Worm (Caenorhabditis elegans) whole organism, young adult: Measurements from ENCODE around the gene srz-83.
A peak's percentile ranks its signal among the peaks of the same experiment; 100 is the strongest.

Experiments used
- B0019.2 ChIP-seq: fragments of 200-800 bp; sonication (Bioruptor generic); conservative IDR thresholded peaks from 2 replicates; pipeline ENCODE4 v1.3.6; 2022; ENCODE audit warnings: missing genetic modification reagents, missing genetic modification characterization, missing compliant biosample characterization
- B0336.3 ChIP-seq: fragments of 200-800 bp; sonication (Bioruptor generic); IDR thresholded peaks from 2 replicates; pipeline ENCODE4 v1.3.6; 2022; ENCODE audit warnings: missing genetic modification characterization, missing compliant biosample characterization
- F22D6.2 ChIP-seq: sonication (generic microtip); optimal IDR thresholded peaks from 2 replicates; lab custom pipeline; 2016; ENCODE audit warnings: mild to moderate bottlenecking, missing genetic modification characterization, missing compliant biosample characterization
- F37B4.10 ChIP-seq: fragments of 200-800 bp; sonication (Bioruptor generic); IDR thresholded peaks from 2 replicates; pipeline ENCODE4 v1.3.6; 2022; ENCODE audit warnings: missing genetic modification characterization, missing compliant biosample characterization
- F39B2.1 ChIP-seq: fragments of 200-800 bp; sonication (Bioruptor generic); IDR thresholded peaks from 2 replicates; pipeline ENCODE4 v1.3.6; 2022; ENCODE audit warnings: missing genetic modification reagents, missing genetic modification characterization, missing compliant biosample characterization
- F52B5.7 ChIP-seq: sonication (generic microtip); optimal IDR thresholded peaks from 2 replicates; lab custom pipeline; 2016; ENCODE audit warnings: mild to moderate bottlenecking, missing genetic modification characterization, missing compliant biosample characterization
- F57A8.1 ChIP-seq: fragments of 200-800 bp; sonication (Bioruptor generic); optimal IDR thresholded peaks from 2 replicates; lab custom pipeline; 2018; ENCODE audit warnings: mild to moderate bottlenecking, missing genetic modification characterization, moderate library complexity, missing compliant biosample characterization
- Y53G8AR.9 ChIP-seq: fragments of 200-800 bp; sonication (Bioruptor generic); conservative IDR thresholded peaks from 2 replicates; pipeline ENCODE4 v1.3.6; 2022; ENCODE audit warnings: missing genetic modification reagents, missing genetic modification characterization, missing compliant biosample characterization
- Y67H2A.10 ChIP-seq: fragments of 200-800 bp; sonication (Bioruptor generic); conservative IDR thresholded peaks from 2 replicates; pipeline ENCODE4 v1.3.6; 2022; ENCODE audit warnings: missing genetic modification reagents, missing genetic modification characterization, missing compliant biosample characterization
- ama-1 ChIP-seq, 3 experiments: fragments of 150-350 bp in 1 of 3; sonication (generic microtip) in 2 of 3; optimal IDR thresholded peaks; 2 replicates each; lab custom pipeline; 2014 to 2018; ENCODE audit warnings: missing biosample characterization in 2 of 3, missing genetic modification characterization in 2 of 3, missing genetic modification reagents in 2 of 3
- aptf-2 ChIP-seq: fragments of 200-800 bp; sonication (Bioruptor generic); conservative IDR thresholded peaks from 2 replicates; pipeline ENCODE4 v1.3.6; 2022; ENCODE audit warnings: missing genetic modification reagents, missing genetic modification characterization, missing compliant biosample characterization
- aptf-3 ChIP-seq: fragments of 200-800 bp; sonication (Bioruptor generic); IDR thresholded peaks from 2 replicates; pipeline ENCODE4 v1.3.6; 2022; ENCODE audit warnings: missing genetic modification characterization, missing compliant biosample characterization
- bed-2 ChIP-seq: fragments of 200-800 bp; sonication (Bioruptor generic); IDR thresholded peaks from 2 replicates; pipeline ENCODE4 v1.3.6; 2022; ENCODE audit warnings: missing genetic modification reagents, missing genetic modification characterization, missing compliant biosample characterization
- ccch-3 ChIP-seq: fragments of 200-800 bp; sonication (Bioruptor generic); optimal IDR thresholded peaks from 2 replicates; lab custom pipeline; 2018; ENCODE audit warnings: mild to moderate bottlenecking, missing genetic modification characterization, missing compliant biosample characterization
- ceh-100 ChIP-seq: fragments of 200-800 bp; sonication (Bioruptor generic); IDR thresholded peaks from 2 replicates; pipeline ENCODE4 v1.3.6; 2022; ENCODE audit warnings: missing genetic modification reagents, missing genetic modification characterization, missing compliant biosample characterization
- ceh-40 ChIP-seq: fragments of 200-800 bp; sonication (Bioruptor generic); IDR thresholded peaks from 2 replicates; pipeline ENCODE4 v1.3.6; 2022; ENCODE audit warnings: missing genetic modification characterization, missing compliant biosample characterization
- ceh-79 ChIP-seq: sonication (generic microtip); optimal IDR thresholded peaks from 2 replicates; lab custom pipeline; 2017; ENCODE audit warnings: mild to moderate bottlenecking, missing genetic modification characterization, missing compliant biosample characterization
- dpl-1 ChIP-seq: fragments of 150-350 bp; optimal IDR thresholded peaks from 2 replicates; lab custom pipeline; 2014; ENCODE audit warnings: missing biosample characterization, missing genetic modification reagents, missing genetic modification characterization
- efl-1 ChIP-seq: fragments of 150-350 bp; optimal IDR thresholded peaks from 2 replicates; lab custom pipeline; 2014; ENCODE audit warnings: missing biosample characterization, missing genetic modification reagents, missing genetic modification characterization
- egrh-3 ChIP-seq: fragments of 200-800 bp; sonication (Bioruptor generic); IDR thresholded peaks from 2 replicates; pipeline ENCODE4 v1.3.6; 2022; ENCODE audit warnings: missing genetic modification reagents, missing genetic modification characterization, missing compliant biosample characterization
- ekl-4 ChIP-seq: fragments of 200-800 bp; sonication (Bioruptor generic); IDR thresholded peaks from 2 replicates; pipeline ENCODE4 v1.3.6; 2022; ENCODE audit warnings: missing genetic modification reagents, missing genetic modification characterization, missing compliant biosample characterization
- fkh-3 ChIP-seq: sonication (generic microtip); optimal IDR thresholded peaks from 2 replicates; lab custom pipeline; 2016; ENCODE audit warnings: mild to moderate bottlenecking, missing genetic modification characterization, missing compliant biosample characterization
- hlh-12 ChIP-seq: sonication (generic microtip); optimal IDR thresholded peaks from 2 replicates; lab custom pipeline; 2016; ENCODE audit warnings: missing genetic modification characterization, missing compliant biosample characterization
- hlh-26 ChIP-seq: fragments of 200-800 bp; sonication (Bioruptor generic); conservative IDR thresholded peaks from 2 replicates; pipeline ENCODE4 v1.3.6; 2022; ENCODE audit warnings: missing genetic modification reagents, missing genetic modification characterization, missing compliant biosample characterization
- hmg-1.2 ChIP-seq: fragments of 200-800 bp; sonication (Bioruptor generic); IDR thresholded peaks from 2 replicates; pipeline ENCODE4 v1.3.6; 2022; ENCODE audit warnings: missing genetic modification reagents, missing genetic modification characterization, missing compliant biosample characterization
- hrde-1 ChIP-seq: sonication (generic microtip); optimal IDR thresholded peaks from 2 replicates; lab custom pipeline; 2016; ENCODE audit warnings: missing genetic modification characterization, mild to moderate bottlenecking, missing compliant biosample characterization, moderate library complexity, missing genotype, missing genetic modification reagents, borderline replicate concordance
- hsf-1 ChIP-seq: fragments of 200-800 bp; sonication (Bioruptor generic); IDR thresholded peaks from 2 replicates; pipeline ENCODE4 v1.3.6; 2022; ENCODE audit warnings: missing genetic modification reagents, missing genetic modification characterization, missing compliant biosample characterization
- lag-1 ChIP-seq: fragments of 200-800 bp; sonication (Bioruptor generic); IDR thresholded peaks from 2 replicates; pipeline ENCODE4 v1.3.6; 2022; ENCODE audit warnings: missing genetic modification reagents, missing genetic modification characterization, missing compliant biosample characterization
- let-526 ChIP-seq: fragments of 200-800 bp; sonication (Bioruptor generic); IDR thresholded peaks from 2 replicates; pipeline ENCODE4 v1.3.6; 2022; ENCODE audit warnings: missing genetic modification reagents, missing genetic modification characterization, missing compliant biosample characterization
- let-607 ChIP-seq, 2 experiments: fragments of 200-800 bp in 1 of 2; sonication (Bioruptor generic) in 1 of 2; sonication (generic microtip) in 1 of 2; optimal IDR thresholded peaks; 2 replicates each; lab custom pipeline; 2016 to 2018; ENCODE audit warnings: mild to moderate bottlenecking in 2 of 2, missing compliant biosample characterization in 2 of 2, missing genetic modification characterization in 2 of 2, moderate library complexity in 2 of 2, missing genotype in 1 of 2
- lin-26 ChIP-seq: fragments of 200-800 bp; sonication (Bioruptor generic); IDR thresholded peaks from 2 replicates; pipeline ENCODE4 v1.3.6; 2022; ENCODE audit warnings: missing genetic modification reagents, missing genetic modification characterization, missing compliant biosample characterization
- lin-40 ChIP-seq: sonication (generic microtip); optimal IDR thresholded peaks from 2 replicates; lab custom pipeline; 2016; ENCODE audit warnings: missing genetic modification characterization, mild to moderate bottlenecking, missing compliant biosample characterization, missing genotype, missing genetic modification reagents
- lin-54 ChIP-seq: fragments of 200-800 bp; sonication (Bioruptor generic); optimal IDR thresholded peaks from 2 replicates; lab custom pipeline; 2018; ENCODE audit warnings: mild to moderate bottlenecking, missing genetic modification characterization, missing compliant biosample characterization
- mes-4 ChIP-seq: sonication (generic microtip); optimal IDR thresholded peaks from 2 replicates; lab custom pipeline; 2016; ENCODE audit warnings: missing genotype, missing genetic modification characterization, missing compliant biosample characterization
- mxl-1 ChIP-seq: sonication (generic microtip); optimal IDR thresholded peaks from 2 replicates; lab custom pipeline; 2016; ENCODE audit warnings: missing genetic modification characterization, missing compliant biosample characterization
- nfya-1 ChIP-seq: sonication (generic microtip); optimal IDR thresholded peaks from 2 replicates; lab custom pipeline; 2017; ENCODE audit warnings: antibody characterized with exemption, missing compliant biosample characterization, missing genetic modification characterization, borderline replicate concordance; ENCODE audit not compliant: insufficient read depth
- nhr-120 ChIP-seq: fragments of 200-800 bp; sonication (Bioruptor generic); IDR thresholded peaks from 2 replicates; pipeline ENCODE4 v1.3.6; 2022; ENCODE audit warnings: missing genetic modification characterization, missing compliant biosample characterization
- nhr-179 ChIP-seq: sonication (generic microtip); optimal IDR thresholded peaks from 2 replicates; lab custom pipeline; 2016; ENCODE audit warnings: mild to moderate bottlenecking, missing genetic modification characterization, missing compliant biosample characterization
- nhr-27 ChIP-seq: fragments of 200-800 bp; sonication (Bioruptor generic); optimal IDR thresholded peaks from 2 replicates; lab custom pipeline; 2018; ENCODE audit warnings: mild to moderate bottlenecking, missing genetic modification characterization, moderate library complexity, missing compliant biosample characterization
- rpc-1 ChIP-seq, 2 experiments: fragments of 150-350 bp in 1 of 2; sonication (generic microtip) in 1 of 2; optimal IDR thresholded peaks; 2 replicates each; lab custom pipeline; 2014 to 2018; ENCODE audit warnings: missing biosample characterization in 1 of 2, missing genetic modification characterization in 1 of 2, missing genetic modification reagents in 1 of 2, missing genotype in 1 of 2
- tbp1 ChIP-seq: fragments of 200-800 bp; sonication (Bioruptor generic); optimal IDR thresholded peaks from 2 replicates; lab custom pipeline; 2018; ENCODE audit warnings: mild to moderate bottlenecking, missing genetic modification characterization, missing compliant biosample characterization
- xnd-1 ChIP-seq: sonication (generic microtip); optimal IDR thresholded peaks from 2 replicates; lab custom pipeline; 2016; ENCODE audit warnings: missing genotype, missing genetic modification reagents, missing genetic modification characterization, missing compliant biosample characterization
- zfh-2 ChIP-seq: fragments of 200-800 bp; sonication (Bioruptor generic); conservative IDR thresholded peaks from 2 replicates; pipeline ENCODE4 v1.3.6; 2022; ENCODE audit warnings: missing genetic modification reagents, missing genetic modification characterization, missing compliant biosample characterization
- ztf-6 ChIP-seq: fragments of 200-800 bp; sonication (Bioruptor generic); IDR thresholded peaks from 2 replicates; pipeline ENCODE4 v1.3.6; 2022; ENCODE audit warnings: missing genetic modification reagents, missing genetic modification characterization, missing compliant biosample characterization

The srz-83 gene

ce11 chrIV:3521710-3522109 lies 17.5 kb downstream of the srz-83 start:
- no peak for TF ChIP-seq F57A8.1 (GFP tag; lab: Kevin White, UChicago)
- 0 out of 2 replicates have a peak, but pooled peaks have one; percentile 23 for TF ChIP-seq ekl-4 (GFP tag; lab: Robert Waterston, UW)
- peak; percentile 47; the same call in 1 of the 2 replicates for TF ChIP-seq zfh-2 (GFP tag; lab: Robert Waterston, UW)
- TF ChIP-seq, all 124 proteins: peak for 2

- no peak for TF ChIP-seq mxl-1
- no peak for TF ChIP-seq hlh-12 (tag; lab: Kevin White, UChicago)
- peak; percentile 58 for TF ChIP-seq zfh-2 (GFP tag; lab: Robert Waterston, UW)
- TF ChIP-seq egrh-3 (GFP tag; lab: Robert Waterston, UW) = peak; percentile 68; the same call in 1 of the 2 replicates
- TF ChIP-seq efl-1 (GFP tag; lab: Kevin White, UChicago) = no peak
- TF ChIP-seq aptf-3 = no peak
These were observed 19.2 kb downstream of the srz-83 start for ce11 chrIV:3523419-3523818.

ce11 chrIV:3524584-3525020 lies 20.4 kb downstream of the srz-83 start:
- TF ChIP-seq F39B2.1 (GFP tag; lab: Robert Waterston, UW) (no peak), let-607 (tag; optimal IDR thresholded peaks at IDR 0.05; lab: Kevin White, UChicago) (no peak), F22D6.2 (tag; lab: Kevin White, UChicago) (no peak), lin-54 (GFP tag; lab: Kevin White, UChicago) (peak; percentile 58), tbp1 (peak; percentile 93), lag-1 (GFP tag; lab: Robert Waterston, UW) (no peak), aptf-2 (no peak), egrh-3 (GFP tag; lab: Robert Waterston, UW) (0 out of 2 replicates have a peak, but pooled peaks have one; percentile 36), B0019.2 (GFP tag; lab: Robert Waterston, UW) (0 out of 2 replicates have a peak, but pooled peaks have one; percentile 27), let-526 (GFP tag; lab: Robert Waterston, UW) (no peak), Y53G8AR.9 (GFP tag; lab: Robert Waterston, UW) (no peak), Y67H2A.10 (GFP tag; lab: Robert Waterston, UW) (no peak), lin-26 (GFP tag; lab: Robert Waterston, UW) (peak; percentile 94), B0336.3 (GFP tag; lab: Robert Waterston, UW) (0 out of 2 replicates have a peak, but pooled peaks have one; percentile 20), rpc-1 (optimal IDR thresholded peaks at IDR 0.05; lab: Kevin White, UChicago) (peak; percentile 66), rpc-1 (tag; optimal IDR thresholded peaks at IDR 0.05; lab: Kevin White, UChicago) (peak; percentile 78), ama-1 (optimal IDR thresholded peaks at IDR 0.05; lab: Kevin White, UChicago) (no peak), ama-1 (GFP tag; optimal IDR thresholded peaks at IDR 0.05; lab: Kevin White, UChicago) (peak; percentile 4 to 22), ccch-3 (GFP tag; lab: Kevin White, UChicago) (no peak), fkh-3 (tag; lab: Kevin White, UChicago) (peak; percentile 8), F52B5.7 (tag; lab: Kevin White, UChicago) (peak; percentile 40), mes-4 (tag; lab: Kevin White, UChicago) (no peak), nhr-27 (tag; lab: Kevin White, UChicago) (no peak), hrde-1 (tag; lab: Kevin White, UChicago) (peak; percentile 48), nhr-120 (no peak), aptf-3 (no peak), ceh-40 (GFP tag; lab: Robert Waterston, UW) (0 out of 2 replicates have a peak, but pooled peaks have one; percentile 63), bed-2 (GFP tag; lab: Robert Waterston, UW) (0 out of 2 replicates have a peak, but pooled peaks have one; percentile 6), F37B4.10 (GFP tag; lab: Robert Waterston, UW) (no peak), hsf-1 (GFP tag; lab: Robert Waterston, UW) (no peak), ceh-79 (tag; lab: Kevin White, UChicago) (no peak), dpl-1 (GFP tag; lab: Kevin White, UChicago) (no peak), lin-40 (peak; percentile 51), nhr-179 (no peak), xnd-1 (tag; lab: Kevin White, UChicago) (no peak), hmg-1.2 (peak; percentile 71), nfya-1 (no peak), hlh-26 (GFP tag; lab: Robert Waterston, UW) (no peak), ztf-6 (GFP tag; lab: Robert Waterston, UW) (no peak), ceh-100 (GFP tag; lab: Robert Waterston, UW) (peak; percentile 45)
